Worm (Caenorhabditis elegans): Measurements from ENCODE around the gene atg-9.

Gene atg-9

DNA sequence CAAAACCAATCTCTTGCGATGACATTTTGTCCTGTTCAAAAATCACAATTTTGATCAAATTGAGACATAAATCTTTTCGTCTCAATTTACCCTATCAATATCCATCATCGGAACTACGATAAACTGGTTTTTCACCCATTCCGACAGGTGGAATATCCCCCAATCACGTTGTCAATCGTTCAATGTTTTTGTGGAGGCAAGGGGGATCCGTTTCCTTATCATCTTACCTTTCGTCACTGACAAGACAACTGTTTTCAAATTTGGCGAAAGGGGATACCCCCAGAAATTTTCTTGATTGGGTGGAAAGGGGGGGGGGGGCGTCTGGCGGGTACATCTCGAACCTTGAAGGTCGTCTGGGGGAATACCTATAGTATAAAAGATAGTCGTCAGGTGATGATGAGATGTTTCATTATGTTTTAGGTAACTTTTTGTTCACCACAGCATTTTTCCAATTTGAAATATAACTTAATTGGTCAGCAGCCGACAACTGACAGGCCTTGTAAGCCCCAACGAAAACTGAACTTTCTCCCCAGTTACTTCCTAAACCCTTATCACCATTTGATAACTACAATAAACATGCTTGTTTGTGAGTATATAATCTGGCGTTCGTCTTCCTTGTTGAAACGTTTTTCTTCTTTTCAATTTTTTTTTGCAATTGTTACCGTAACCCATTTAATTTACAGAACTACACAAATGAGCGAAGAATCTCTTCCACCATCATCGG lies 32.2 kb downstream of the atg-9 start, which contains the start of gene ZK6.8:
ZK6.8 (plus strand) TSS at position 682 of the 724 bp plus-strand sequence.
- TF ChIP-seq blmp-1 (tag; optimal IDR thresholded peaks at IDR 0.05; ENCODE audit: insufficient read depth) (peak; percentile 83), gmeb-1 (tag; optimal IDR thresholded peaks at IDR 0.05) (peak; percentile 54), sma-3 (GFP tag; optimal IDR thresholded peaks at IDR 0.05) (peak; percentile 84), ceh-16 (tag; optimal IDR thresholded peaks at IDR 0.05) (no peak), mab-5 (tag; optimal IDR thresholded peaks at IDR 0.05) (peak; percentile 26), unc-55 (GFP tag; optimal IDR thresholded peaks at IDR 0.05) (no peak), Y55F3AM.14 (GFP tag; optimal IDR thresholded peaks at IDR 0.05) (peak; percentile 32), fos-1 (tag; optimal IDR thresholded peaks at IDR 0.05) (peak; percentile 22), nhr-21 (tag; optimal IDR thresholded peaks at IDR 0.05) (peak; percentile 96), nhr-25 (tag; optimal IDR thresholded peaks at IDR 0.05) (peak; percentile 92), lin-39 (tag; optimal IDR thresholded peaks at IDR 0.05) (no peak), sma-9 (GFP tag; optimal IDR thresholded peaks at IDR 0.05) (peak; percentile 99), sma-9 (tag; optimal IDR thresholded peaks at IDR 0.05) (no peak), mbf-1 (tag; optimal IDR thresholded peaks at IDR 0.05) (no peak), egl-27 (tag; optimal IDR thresholded peaks at IDR 0.05) (peak; percentile 77), snpc-4 (tag; optimal IDR thresholded peaks at IDR 0.05) (peak; percentile 20), mdl-1 (tag; optimal IDR thresholded peaks at IDR 0.05) (peak; percentile 26 to 57), nhr-12 (tag; optimal IDR thresholded peaks at IDR 0.05) (no peak), nhr-129 (tag; optimal IDR thresholded peaks at IDR 0.05) (peak; percentile 22), zag-1 (tag; optimal IDR thresholded peaks at IDR 0.05) (no peak)

DNA sequence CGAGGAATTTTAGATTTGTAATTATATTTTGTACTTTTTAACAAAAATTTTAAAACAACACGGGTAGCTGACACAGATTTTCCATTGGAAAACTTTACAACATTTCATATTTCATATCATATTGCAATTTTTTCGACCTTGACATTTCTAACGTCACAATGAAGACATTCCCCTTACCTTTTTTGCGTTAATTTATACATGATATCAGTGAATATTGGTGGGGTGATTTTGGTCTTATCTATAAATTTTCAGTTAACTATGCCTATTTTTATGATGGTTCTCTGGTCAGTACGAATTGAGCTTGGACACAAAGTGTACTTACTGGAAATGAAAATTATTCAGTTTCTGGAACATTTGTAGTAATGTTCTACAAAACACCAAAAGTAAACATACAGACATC lies 35.3 kb downstream of the atg-9 start:
- TF ChIP-seq unc-39 (tag; optimal IDR thresholded peaks at IDR 0.05): no peak
- TF ChIP-seq fos-1 (tag; optimal IDR thresholded peaks at IDR 0.05): peak; percentile 52
- peak; percentile 36 for TF ChIP-seq crh-2 (tag; optimal IDR thresholded peaks at IDR 0.05)

DNA sequence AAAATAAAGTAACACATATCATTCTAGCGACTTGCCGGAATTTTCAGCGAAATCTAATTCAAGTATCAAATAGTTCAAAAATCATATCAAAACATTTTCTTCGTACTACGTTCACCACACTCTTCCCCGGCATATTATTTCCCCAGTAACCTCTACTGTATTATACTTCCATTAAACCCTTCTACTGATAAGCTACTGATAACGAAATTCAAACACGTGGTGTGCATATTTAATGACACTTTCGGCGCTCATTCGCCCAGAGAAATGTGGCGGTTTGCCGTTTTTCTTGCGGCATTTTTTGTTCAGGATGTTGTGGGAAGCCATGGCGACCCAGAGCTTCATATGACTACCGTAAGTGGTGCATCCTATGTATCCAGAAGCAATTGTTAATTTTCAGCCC lies 36.3 kb downstream of the atg-9 start, which contains the start of gene lipl-5:
lipl-5 (plus strand) TSS at position 259 of the 400 bp plus-strand sequence.
- TF ChIP-seq mbf-1 (tag; optimal IDR thresholded peaks at IDR 0.05) (no peak), crh-2 (tag; optimal IDR thresholded peaks at IDR 0.05) (peak; percentile 50), nhr-12 (tag; optimal IDR thresholded peaks at IDR 0.05) (no peak), nhr-25 (tag; optimal IDR thresholded peaks at IDR 0.05) (no peak), ceh-82 (tag; optimal IDR thresholded peaks at IDR 0.05) (no peak), snpc-4 (tag; optimal IDR thresholded peaks at IDR 0.05) (no peak), fos-1 (tag; optimal IDR thresholded peaks at IDR 0.05) (peak; percentile 52), lsy-2 (tag; optimal IDR thresholded peaks at IDR 0.05) (no peak), Y55F3AM.14 (GFP tag; optimal IDR thresholded peaks at IDR 0.05) (no peak), nhr-237 (tag; optimal IDR thresholded peaks at IDR 0.05) (no peak), unc-62 (GFP tag; optimal IDR thresholded peaks at IDR 0.05) (no peak), F13H6.1 (tag; optimal IDR thresholded peaks at IDR 0.05) (no peak), blmp-1 (tag; optimal IDR thresholded peaks at IDR 0.05; ENCODE audit: insufficient read depth) (no peak), elt-3 (tag; optimal IDR thresholded peaks at IDR 0.05) (no peak), egl-27 (tag; optimal IDR thresholded peaks at IDR 0.05) (no peak), sma-9 (GFP tag; optimal IDR thresholded peaks at IDR 0.05) (peak; percentile 52), sma-9 (tag; optimal IDR thresholded peaks at IDR 0.05) (no peak), gmeb-1 (tag; optimal IDR thresholded peaks at IDR 0.05) (peak; percentile 8)

DNA sequence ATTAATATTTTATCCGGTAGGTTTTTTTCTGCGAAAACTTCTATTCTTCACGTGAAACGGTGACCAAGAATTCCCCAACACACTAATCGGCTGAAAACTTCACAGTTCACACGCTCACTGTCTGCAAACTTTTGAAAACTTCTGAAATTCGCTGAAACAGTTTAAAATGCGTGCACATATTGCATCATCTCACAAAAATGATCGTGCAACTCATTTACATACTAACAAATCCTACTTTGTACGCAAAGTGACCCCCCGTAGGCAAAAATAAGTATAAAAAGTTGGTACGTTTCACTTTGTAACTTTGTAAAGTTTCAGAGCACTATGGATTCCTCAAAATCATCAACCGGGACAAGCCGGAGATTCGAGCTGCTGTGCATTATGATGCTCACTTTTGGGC lies 39.2 kb downstream of the atg-9 start, which contains the start of gene ZK6.6:
ZK6.6 (plus strand) TSS at position 301 of the 400 bp plus-strand sequence.
- no peak for TF ChIP-seq crh-2 (tag; optimal IDR thresholded peaks at IDR 0.05)
- no peak for TF ChIP-seq fos-1 (tag; optimal IDR thresholded peaks at IDR 0.05)
- no peak for TF ChIP-seq egl-27 (tag; optimal IDR thresholded peaks at IDR 0.05)
- no peak for TF ChIP-seq lin-13 (GFP tag; optimal IDR thresholded peaks at IDR 0.05)
- no peak for TF ChIP-seq lin-39 (tag; optimal IDR thresholded peaks at IDR 0.05)
- TF ChIP-seq Y55F3AM.14 (GFP tag; optimal IDR thresholded peaks at IDR 0.05): no peak
- TF ChIP-seq sem-4 (tag; optimal IDR thresholded peaks at IDR 0.05): no peak
- TF ChIP-seq snpc-4 (tag; optimal IDR thresholded peaks at IDR 0.05): no peak
- no peak for TF ChIP-seq ztf-11 (tag; optimal IDR thresholded peaks at IDR 0.05)
- no peak for TF ChIP-seq sma-3 (GFP tag; optimal IDR thresholded peaks at IDR 0.05)
- TF ChIP-seq zag-1 (tag; optimal IDR thresholded peaks at IDR 0.05): no peak
- no peak for TF ChIP-seq peb-1 (tag; optimal IDR thresholded peaks at IDR 0.05)
- TF ChIP-seq nhr-77 (tag; optimal IDR thresholded peaks at IDR 0.05): no peak
